Worm (Caenorhabditis elegans) whole organism, young adult: ENCODE data around the gene fbxa-115.
A peak's percentile ranks its signal among the peaks of the same experiment; 100 is the strongest.

Experiments used
- B0019.2 ChIP-seq: fragments of 200-800 bp; sonication (Bioruptor generic); conservative IDR thresholded peaks from 2 replicates; pipeline ENCODE4 v1.3.6; 2022; ENCODE audit warnings: missing genetic modification reagents, missing genetic modification characterization, missing compliant biosample characterization
- B0336.3 ChIP-seq: fragments of 200-800 bp; sonication (Bioruptor generic); IDR thresholded peaks from 2 replicates; pipeline ENCODE4 v1.3.6; 2022; ENCODE audit warnings: missing genetic modification characterization, missing compliant biosample characterization
- C06A6.2 ChIP-seq: fragments of 200-800 bp; sonication (Bioruptor generic); conservative IDR thresholded peaks from 2 replicates; pipeline ENCODE4 v1.3.6; 2022; ENCODE audit warnings: missing genetic modification characterization, missing compliant biosample characterization
- F37B4.10 ChIP-seq: fragments of 200-800 bp; sonication (Bioruptor generic); IDR thresholded peaks from 2 replicates; pipeline ENCODE4 v1.3.6; 2022; ENCODE audit warnings: missing genetic modification characterization, missing compliant biosample characterization
- F39B2.1 ChIP-seq: fragments of 200-800 bp; sonication (Bioruptor generic); IDR thresholded peaks from 2 replicates; pipeline ENCODE4 v1.3.6; 2022; ENCODE audit warnings: missing genetic modification reagents, missing genetic modification characterization, missing compliant biosample characterization
- F52B5.7 ChIP-seq: sonication (generic microtip); optimal IDR thresholded peaks from 2 replicates; lab custom pipeline; 2016; ENCODE audit warnings: mild to moderate bottlenecking, missing genetic modification characterization, missing compliant biosample characterization
- F55B11.4 ChIP-seq: sonication (generic microtip); optimal IDR thresholded peaks from 2 replicates; lab custom pipeline; 2016; ENCODE audit warnings: missing compliant biosample characterization, missing genetic modification characterization, borderline replicate concordance; ENCODE audit not compliant: insufficient read depth
- K11D2.4 ChIP-seq: fragments of 200-800 bp; sonication (Bioruptor generic); IDR thresholded peaks from 2 replicates; pipeline ENCODE4 v1.3.6; 2022; ENCODE audit warnings: missing genetic modification reagents, missing genetic modification characterization, missing compliant biosample characterization
- T07F8.4 ChIP-seq: sonication (generic microtip); optimal IDR thresholded peaks from 2 replicates; lab custom pipeline; 2016; ENCODE audit warnings: mild to moderate bottlenecking, missing genetic modification characterization, moderate library complexity, missing compliant biosample characterization
- Y53F4B.3 ChIP-seq: fragments of 200-800 bp; sonication (Bioruptor generic); IDR thresholded peaks from 2 replicates; pipeline ENCODE4 v1.3.6; 2022; ENCODE audit warnings: missing genetic modification reagents, missing genetic modification characterization, missing compliant biosample characterization
- Y53G8AR.9 ChIP-seq: fragments of 200-800 bp; sonication (Bioruptor generic); conservative IDR thresholded peaks from 2 replicates; pipeline ENCODE4 v1.3.6; 2022; ENCODE audit warnings: missing genetic modification reagents, missing genetic modification characterization, missing compliant biosample characterization
- Y56A3A.18 ChIP-seq: fragments of 200-800 bp; sonication (Bioruptor generic); IDR thresholded peaks from 2 replicates; pipeline ENCODE4 v1.3.6; 2022; ENCODE audit warnings: missing genetic modification reagents, missing genetic modification characterization, missing compliant biosample characterization
- Y79H2A.3 ChIP-seq: fragments of 200-800 bp; sonication (Bioruptor generic); conservative IDR thresholded peaks from 2 replicates; pipeline ENCODE4 v1.3.6; 2022; ENCODE audit warnings: missing genetic modification reagents, missing genetic modification characterization, missing compliant biosample characterization
- Y95B8A.8 ChIP-seq: fragments of 200-800 bp; sonication (Bioruptor generic); IDR thresholded peaks from 2 replicates; pipeline ENCODE4 v1.3.6; 2022; ENCODE audit warnings: missing genetic modification reagents, missing genetic modification characterization, missing compliant biosample characterization
- ZK185.1 ChIP-seq: sonication (generic microtip); optimal IDR thresholded peaks from 2 replicates; lab custom pipeline; 2016; ENCODE audit warnings: mild to moderate bottlenecking, missing genetic modification characterization, missing compliant biosample characterization; ENCODE audit not compliant: poor library complexity, severe bottlenecking
- ama-1 ChIP-seq, 3 experiments: fragments of 150-350 bp in 1 of 3; sonication (generic microtip) in 2 of 3; optimal IDR thresholded peaks; 2 replicates each; lab custom pipeline; 2014 to 2018; ENCODE audit warnings: missing biosample characterization in 2 of 3, missing genetic modification characterization in 2 of 3, missing genetic modification reagents in 2 of 3
- atf-7 ChIP-seq: sonication (generic microtip); optimal IDR thresholded peaks from 2 replicates; lab custom pipeline; 2017; ENCODE audit warnings: mild to moderate bottlenecking, missing genetic modification characterization, missing compliant biosample characterization
- attf-6 ChIP-seq: fragments of 200-800 bp; sonication (Bioruptor generic); IDR thresholded peaks from 2 replicates; pipeline ENCODE4 v1.3.6; 2022; ENCODE audit warnings: missing genetic modification reagents, missing genetic modification characterization, missing compliant biosample characterization
- ccch-3 ChIP-seq: fragments of 200-800 bp; sonication (Bioruptor generic); optimal IDR thresholded peaks from 2 replicates; lab custom pipeline; 2018; ENCODE audit warnings: mild to moderate bottlenecking, missing genetic modification characterization, missing compliant biosample characterization
- ceh-40 ChIP-seq: fragments of 200-800 bp; sonication (Bioruptor generic); IDR thresholded peaks from 2 replicates; pipeline ENCODE4 v1.3.6; 2022; ENCODE audit warnings: missing genetic modification characterization, missing compliant biosample characterization
- ceh-79 ChIP-seq: sonication (generic microtip); optimal IDR thresholded peaks from 2 replicates; lab custom pipeline; 2017; ENCODE audit warnings: mild to moderate bottlenecking, missing genetic modification characterization, missing compliant biosample characterization
- dox-1 ChIP-seq: fragments of 200-800 bp; sonication (Bioruptor generic); IDR thresholded peaks from 2 replicates; pipeline ENCODE4 v1.3.6; 2022; ENCODE audit warnings: missing genetic modification reagents, missing genetic modification characterization, missing compliant biosample characterization
- dpff-1 ChIP-seq: sonication (generic microtip); optimal IDR thresholded peaks from 2 replicates; lab custom pipeline; 2017; ENCODE audit warnings: mild to moderate bottlenecking, missing genetic modification characterization, missing compliant biosample characterization
- efl-1 ChIP-seq: fragments of 150-350 bp; optimal IDR thresholded peaks from 2 replicates; lab custom pipeline; 2014; ENCODE audit warnings: missing biosample characterization, missing genetic modification reagents, missing genetic modification characterization
- egl-18 ChIP-seq: fragments of 200-800 bp; sonication (Bioruptor generic); IDR thresholded peaks from 2 replicates; pipeline ENCODE4 v1.3.6; 2022; ENCODE audit warnings: missing genetic modification reagents, missing genetic modification characterization, missing compliant biosample characterization
- ekl-4 ChIP-seq: fragments of 200-800 bp; sonication (Bioruptor generic); IDR thresholded peaks from 2 replicates; pipeline ENCODE4 v1.3.6; 2022; ENCODE audit warnings: missing genetic modification reagents, missing genetic modification characterization, missing compliant biosample characterization
- hmg-20 ChIP-seq: fragments of 200-800 bp; sonication (Bioruptor generic); IDR thresholded peaks from 2 replicates; pipeline ENCODE4 v1.3.6; 2022; ENCODE audit warnings: missing genetic modification reagents, missing genetic modification characterization, missing compliant biosample characterization
- let-526 ChIP-seq: fragments of 200-800 bp; sonication (Bioruptor generic); IDR thresholded peaks from 2 replicates; pipeline ENCODE4 v1.3.6; 2022; ENCODE audit warnings: missing genetic modification reagents, missing genetic modification characterization, missing compliant biosample characterization
- lin-26 ChIP-seq: fragments of 200-800 bp; sonication (Bioruptor generic); IDR thresholded peaks from 2 replicates; pipeline ENCODE4 v1.3.6; 2022; ENCODE audit warnings: missing genetic modification reagents, missing genetic modification characterization, missing compliant biosample characterization
- lin-54 ChIP-seq: fragments of 200-800 bp; sonication (Bioruptor generic); optimal IDR thresholded peaks from 2 replicates; lab custom pipeline; 2018; ENCODE audit warnings: mild to moderate bottlenecking, missing genetic modification characterization, missing compliant biosample characterization
- lsl-1 ChIP-seq: fragments of 200-800 bp; sonication (Bioruptor generic); optimal IDR thresholded peaks from 2 replicates; lab custom pipeline; 2018; ENCODE audit warnings: mild to moderate bottlenecking, missing genetic modification characterization, moderate library complexity, missing compliant biosample characterization
- madf-3 ChIP-seq: fragments of 200-800 bp; sonication (Bioruptor generic); IDR thresholded peaks from 2 replicates; pipeline ENCODE4 v1.3.6; 2022; ENCODE audit warnings: missing genetic modification reagents, missing genetic modification characterization, missing compliant biosample characterization
- madf-8 ChIP-seq: fragments of 200-800 bp; sonication (Bioruptor generic); conservative IDR thresholded peaks from 2 replicates; pipeline ENCODE4 v1.3.6; 2022; ENCODE audit warnings: missing genetic modification reagents, missing genetic modification characterization, missing compliant biosample characterization
- mel-28 ChIP-seq: sonication (generic microtip); optimal IDR thresholded peaks from 2 replicates; lab custom pipeline; 2016; ENCODE audit warnings: borderline replicate concordance, mild to moderate bottlenecking, missing genetic modification characterization, missing compliant biosample characterization
- mes-4 ChIP-seq: sonication (generic microtip); optimal IDR thresholded peaks from 2 replicates; lab custom pipeline; 2016; ENCODE audit warnings: missing genotype, missing genetic modification characterization, missing compliant biosample characterization
- nfyb-1 ChIP-seq: fragments of 200-800 bp; sonication (Bioruptor generic); IDR thresholded peaks from 2 replicates; pipeline ENCODE4 v1.3.6; 2022; ENCODE audit warnings: missing genetic modification reagents, missing genetic modification characterization, missing compliant biosample characterization
- nhr-120 ChIP-seq: fragments of 200-800 bp; sonication (Bioruptor generic); IDR thresholded peaks from 2 replicates; pipeline ENCODE4 v1.3.6; 2022; ENCODE audit warnings: missing genetic modification characterization, missing compliant biosample characterization
- nhr-27 ChIP-seq: fragments of 200-800 bp; sonication (Bioruptor generic); optimal IDR thresholded peaks from 2 replicates; lab custom pipeline; 2018; ENCODE audit warnings: mild to moderate bottlenecking, missing genetic modification characterization, moderate library complexity, missing compliant biosample characterization
- pha-4 ChIP-seq: fragments of 150-350 bp; sonication (generic microtip); optimal IDR thresholded peaks from 2 replicates; lab custom pipeline; 2014; ENCODE audit warnings: missing biosample characterization, missing genetic modification reagents, missing genetic modification characterization
- rpc-1 ChIP-seq, 2 experiments: fragments of 150-350 bp in 1 of 2; sonication (generic microtip) in 1 of 2; optimal IDR thresholded peaks; 2 replicates each; lab custom pipeline; 2014 to 2018; ENCODE audit warnings: missing biosample characterization in 1 of 2, missing genetic modification characterization in 1 of 2, missing genetic modification reagents in 1 of 2, missing genotype in 1 of 2
- snpc-1.1 ChIP-seq: sonication (generic microtip); optimal IDR thresholded peaks from 2 replicates; lab custom pipeline; 2017; ENCODE audit warnings: missing genetic modification characterization, mild to moderate bottlenecking, missing compliant biosample characterization, antibody characterized with exemption, moderate library complexity, missing genotype, missing genetic modification reagents; ENCODE audit not compliant: insufficient read depth
- snpc-1.3 ChIP-seq: sonication (generic microtip); optimal IDR thresholded peaks from 2 replicates; lab custom pipeline; 2017; ENCODE audit warnings: missing genetic modification characterization, mild to moderate bottlenecking, missing compliant biosample characterization, antibody characterized with exemption, moderate library complexity, missing genotype, missing genetic modification reagents; ENCODE audit not compliant: insufficient read depth
- tbp1 ChIP-seq: fragments of 200-800 bp; sonication (Bioruptor generic); optimal IDR thresholded peaks from 2 replicates; lab custom pipeline; 2018; ENCODE audit warnings: mild to moderate bottlenecking, missing genetic modification characterization, missing compliant biosample characterization
- tbx-9 ChIP-seq: sonication (generic microtip); optimal IDR thresholded peaks from 2 replicates; lab custom pipeline; 2016; ENCODE audit warnings: borderline replicate concordance, missing genetic modification characterization, inconsistent platforms, missing compliant biosample characterization
- tlf-1 ChIP-seq: fragments of 200-800 bp; sonication (Bioruptor generic); optimal IDR thresholded peaks from 2 replicates; lab custom pipeline; 2018; ENCODE audit warnings: mild to moderate bottlenecking, missing genetic modification characterization, missing compliant biosample characterization
- unc-130 ChIP-seq: sonication (generic microtip); optimal IDR thresholded peaks from 2 replicates; lab custom pipeline; 2016; ENCODE audit warnings: missing genetic modification reagents, missing genetic modification characterization, missing compliant biosample characterization
- zim-3 ChIP-seq: sonication (generic microtip); optimal IDR thresholded peaks from 2 replicates; lab custom pipeline; 2017; ENCODE audit warnings: mild to moderate bottlenecking, missing genetic modification characterization, moderate library complexity, missing compliant biosample characterization
- ztf-22 ChIP-seq: fragments of 200-800 bp; sonication (Bioruptor generic); optimal IDR thresholded peaks from 2 replicates; lab custom pipeline; 2018; ENCODE audit warnings: mild to moderate bottlenecking, missing genetic modification characterization, moderate library complexity, missing compliant biosample characterization

Gene fbxa-115

ce11 chrV:20163105-20163449, 28.9 kb downstream of the fbxa-115 start:
- TF ChIP-seq tlf-1 (GFP tag; lab: Kevin White, UChicago) (no peak), Y56A3A.18 (GFP tag; lab: Robert Waterston, UW) (peak; percentile 7; the same call in 1 of the 2 replicates), ZK185.1 (tag; lab: Kevin White, UChicago) (no peak), F52B5.7 (no peak), pha-4 (no peak), tbp1 (GFP tag; lab: Kevin White, UChicago) (no peak), atf-7 (tag; lab: Kevin White, UChicago) (no peak), egl-18 (GFP tag; lab: Robert Waterston, UW) (no peak), ekl-4 (0 out of 2 replicates have a peak, but pooled peaks have one; percentile 20), snpc-1.3 (tag; lab: Kevin White, UChicago) (no peak), lin-26 (GFP tag; lab: Robert Waterston, UW) (no peak), T07F8.4 (tag; lab: Kevin White, UChicago) (no peak), tbx-9 (tag; lab: Kevin White, UChicago) (no peak), C06A6.2 (peak; percentile 41; the same call in 1 of the 2 replicates), snpc-1.1 (no peak), mel-28 (tag; lab: Kevin White, UChicago) (no peak), ama-1 (optimal IDR thresholded peaks at IDR 0.05; lab: Kevin White, UChicago) (peak; percentile 76), ama-1 (GFP tag; optimal IDR thresholded peaks at IDR 0.05; lab: Kevin White, UChicago) (no peak), nhr-27 (tag; lab: Kevin White, UChicago) (no peak), Y53G8AR.9 (peak; percentile 87), ztf-22 (GFP tag; lab: Kevin White, UChicago) (no peak), hmg-20 (GFP tag; lab: Robert Waterston, UW) (0 out of 2 replicates have a peak, but pooled peaks have one; percentile 7), ceh-79 (tag; lab: Kevin White, UChicago) (no peak), madf-8 (no peak), dpff-1 (tag; lab: Kevin White, UChicago) (no peak), F55B11.4 (tag; lab: Kevin White, UChicago) (no peak), B0019.2 (GFP tag; lab: Robert Waterston, UW) (no peak), Y79H2A.3 (GFP tag; lab: Robert Waterston, UW) (no peak), attf-6 (no peak), unc-130 (GFP tag; lab: Kevin White, UChicago) (no peak), rpc-1 (optimal IDR thresholded peaks at IDR 0.05; lab: Kevin White, UChicago) (no peak), rpc-1 (tag; optimal IDR thresholded peaks at IDR 0.05; lab: Kevin White, UChicago) (no peak), F37B4.10 (no peak), zim-3 (tag; lab: Kevin White, UChicago) (peak; percentile 8), dox-1 (GFP tag; lab: Robert Waterston, UW) (peak; percentile 42; the same call in 1 of the 2 replicates), mes-4 (tag; lab: Kevin White, UChicago) (no peak), ccch-3 (GFP tag; lab: Kevin White, UChicago) (no peak), Y53F4B.3 (GFP tag; lab: Robert Waterston, UW) (no peak), lsl-1 (GFP tag; lab: Kevin White, UChicago) (no peak), B0336.3 (GFP tag; lab: Robert Waterston, UW) (peak; percentile 6; the same call in 1 of the 2 replicates), Y95B8A.8 (GFP tag; lab: Robert Waterston, UW) (peak; percentile 69), nfyb-1 (no peak), let-526 (GFP tag; lab: Robert Waterston, UW) (no peak), F39B2.1 (GFP tag; lab: Robert Waterston, UW) (no peak), efl-1 (GFP tag; lab: Kevin White, UChicago) (no peak), lin-54 (GFP tag; lab: Kevin White, UChicago) (no peak), nhr-120 (GFP tag; lab: Robert Waterston, UW) (no peak), K11D2.4 (GFP tag; lab: Robert Waterston, UW) (0 out of 2 replicates have a peak, but pooled peaks have one; percentile 36), madf-3 (GFP tag; lab: Robert Waterston, UW) (no peak), ceh-40 (GFP tag; lab: Robert Waterston, UW) (0 out of 2 replicates have a peak, but pooled peaks have one; percentile 11)
